Worm (Caenorhabditis elegans) whole organism, L1 larva: ENCODE data around the gene abi-1.

Experiments
- C16A3.4 ChIP-seq: fragments of 150-350 bp; optimal IDR thresholded peaks from 2 replicates; lab custom pipeline; 2014; ENCODE audit warnings: missing biosample characterization, missing genetic modification characterization
- F16B12.6 ChIP-seq: fragments of 150-350 bp; optimal IDR thresholded peaks from 2 replicates; lab custom pipeline; 2014; ENCODE audit warnings: missing biosample characterization, missing genetic modification characterization
- aha-1 ChIP-seq: fragments of 150-350 bp; optimal IDR thresholded peaks from 2 replicates; lab custom pipeline; 2014; ENCODE audit warnings: missing biosample characterization, missing genetic modification characterization
- alr-1 ChIP-seq: fragments of 200-800 bp; sonication (Bioruptor generic); optimal IDR thresholded peaks from 2 replicates; lab custom pipeline; 2018; ENCODE audit warnings: borderline replicate concordance, mild to moderate bottlenecking, missing genetic modification characterization, missing compliant biosample characterization
- ama-1 ChIP-seq: fragments of 150-350 bp; optimal IDR thresholded peaks from 2 replicates; lab custom pipeline; 2014
- ceh-63 ChIP-seq: fragments of 200-800 bp; sonication (Bioruptor generic); optimal IDR thresholded peaks from 2 replicates; lab custom pipeline; 2018; ENCODE audit warnings: mild to moderate bottlenecking, missing genetic modification characterization, missing compliant biosample characterization
- ces-1 ChIP-seq: fragments of 150-350 bp; optimal IDR thresholded peaks from 2 replicates; lab custom pipeline; 2014; ENCODE audit warnings: missing biosample characterization, missing genetic modification reagents, missing genetic modification characterization
- dsc-1 ChIP-seq: sonication (generic microtip); optimal IDR thresholded peaks from 2 replicates; lab custom pipeline; 2016; ENCODE audit warnings: mild to moderate bottlenecking, missing genetic modification characterization, missing compliant biosample characterization
- efl-1 ChIP-seq, 4 experiments: fragments of 150-350 bp; optimal IDR thresholded peaks in 3 of 4; peaks in 1 of 4; 1 replicate in 1 of 4; 2 replicates in 3 of 4; lab custom pipeline; 2014; ENCODE audit warnings: missing biosample characterization in 2 of 4, missing genetic modification characterization in 2 of 4, missing genetic modification reagents in 2 of 4
- efl-3 ChIP-seq: fragments of 200-800 bp; sonication (Bioruptor generic); optimal IDR thresholded peaks from 2 replicates; lab custom pipeline; 2018; ENCODE audit warnings: mild to moderate bottlenecking, missing genetic modification characterization, missing compliant biosample characterization
- egl-13 ChIP-seq: sonication (generic microtip); optimal IDR thresholded peaks from 2 replicates; lab custom pipeline; 2016; ENCODE audit warnings: missing genotype, missing genetic modification reagents, missing genetic modification characterization, missing compliant biosample characterization
- egl-27 ChIP-seq, 2 experiments: fragments of 150-350 bp in 1 of 2; sonication (generic microtip); optimal IDR thresholded peaks; 3 replicates each; lab custom pipeline; 2017 to 2018; ENCODE audit warnings: missing biosample characterization in 2 of 2, missing genetic modification characterization in 2 of 2, missing genetic modification reagents in 2 of 2
- elt-3 ChIP-seq, 6 experiments: fragments of 150-350 bp in 1 of 6; sonication (generic microtip); optimal IDR thresholded peaks; 2 replicates each; lab custom pipeline; 2017 to 2018; ENCODE audit warnings: missing biosample characterization in 6 of 6, missing genetic modification characterization in 6 of 6, inconsistent platforms in 1 of 6
- ets-5 ChIP-seq: fragments of 200-800 bp; sonication (Bioruptor generic); IDR thresholded peaks from 2 replicates; pipeline ENCODE4 v1.3.6; 2022; ENCODE audit warnings: missing genetic modification characterization, missing compliant biosample characterization
- fkh-4 ChIP-seq: sonication (generic microtip); optimal IDR thresholded peaks from 2 replicates; lab custom pipeline; 2016; ENCODE audit warnings: missing compliant biosample characterization, missing genetic modification characterization, borderline replicate concordance
- fkh-8 ChIP-seq: sonication (generic microtip); optimal IDR thresholded peaks from 2 replicates; lab custom pipeline; 2016; ENCODE audit warnings: mild to moderate bottlenecking, missing genetic modification characterization, missing compliant biosample characterization
- fos-1 ChIP-seq: fragments of 150-350 bp; optimal IDR thresholded peaks from 2 replicates; lab custom pipeline; 2014; ENCODE audit warnings: missing biosample characterization, missing genetic modification characterization
- hlh-4 ChIP-seq: sonication (generic microtip); optimal IDR thresholded peaks from 2 replicates; lab custom pipeline; 2016; ENCODE audit warnings: mild to moderate bottlenecking, missing genetic modification characterization, missing compliant biosample characterization
- hpl-2 ChIP-seq: fragments of 150-350 bp; optimal IDR thresholded peaks from 2 replicates; lab custom pipeline; 2014; ENCODE audit warnings: missing biosample characterization, missing genetic modification reagents, missing genetic modification characterization
- isw-1 ChIP-seq: fragments of 200-800 bp; sonication (Bioruptor generic); IDR thresholded peaks from 2 replicates; pipeline ENCODE4 v1.3.6; 2022; ENCODE audit warnings: missing genetic modification characterization, missing compliant biosample characterization
- jun-1 ChIP-seq: fragments of 150-350 bp; optimal IDR thresholded peaks from 2 replicates; lab custom pipeline; 2014; ENCODE audit warnings: missing biosample characterization, missing genetic modification reagents, missing genetic modification characterization
- lin-13 ChIP-seq: fragments of 150-350 bp; optimal IDR thresholded peaks from 2 replicates; lab custom pipeline; 2014; ENCODE audit warnings: missing biosample characterization, missing genetic modification reagents, missing genetic modification characterization
- lin-14 ChIP-seq: fragments of 200-800 bp; sonication (Bioruptor generic); optimal IDR thresholded peaks from 2 replicates; lab custom pipeline; 2018; ENCODE audit warnings: mild to moderate bottlenecking, missing genetic modification characterization, moderate library complexity, missing compliant biosample characterization
- lir-3 ChIP-seq: sonication (generic microtip); optimal IDR thresholded peaks from 2 replicates; lab custom pipeline; 2016; ENCODE audit warnings: mild to moderate bottlenecking, missing genetic modification characterization, moderate library complexity, missing compliant biosample characterization; ENCODE audit not compliant: poor library complexity
- mdl-1 ChIP-seq, 2 experiments: fragments of 150-350 bp; optimal IDR thresholded peaks; 2 replicates each; lab custom pipeline; 2014 to 2017; ENCODE audit warnings: missing biosample characterization in 2 of 2, missing genetic modification characterization in 2 of 2, inconsistent platforms in 1 of 2
- nhr-20 ChIP-seq: sonication (generic microtip); optimal IDR thresholded peaks from 2 replicates; lab custom pipeline; 2016; ENCODE audit warnings: mild to moderate bottlenecking, missing genetic modification characterization, missing compliant biosample characterization
- nhr-237 ChIP-seq: fragments of 150-350 bp; optimal IDR thresholded peaks from 2 replicates; lab custom pipeline; 2014; ENCODE audit warnings: missing biosample characterization, missing genetic modification characterization
- nhr-28 ChIP-seq: fragments of 150-350 bp; optimal IDR thresholded peaks from 2 replicates; lab custom pipeline; 2014; ENCODE audit warnings: missing biosample characterization, missing genetic modification characterization
- nhr-47 ChIP-seq: sonication (generic microtip); optimal IDR thresholded peaks from 2 replicates; lab custom pipeline; 2016; ENCODE audit warnings: mild to moderate bottlenecking, missing genetic modification characterization, moderate library complexity, missing compliant biosample characterization
- nhr-77 ChIP-seq: fragments of 150-350 bp; optimal IDR thresholded peaks from 2 replicates; lab custom pipeline; 2014; ENCODE audit warnings: missing biosample characterization, missing genetic modification characterization
- nhr-84 ChIP-seq: sonication (generic microtip); optimal IDR thresholded peaks from 2 replicates; lab custom pipeline; 2017; ENCODE audit warnings: missing biosample characterization, missing genetic modification characterization
- nhr-90 ChIP-seq: sonication (generic microtip); optimal IDR thresholded peaks from 2 replicates; lab custom pipeline; 2016; ENCODE audit warnings: mild to moderate bottlenecking, missing genetic modification characterization, missing compliant biosample characterization; ENCODE audit not compliant: poor library complexity
- pag-3 ChIP-seq: sonication (generic microtip); optimal IDR thresholded peaks from 2 replicates; lab custom pipeline; 2017; ENCODE audit warnings: missing genetic modification characterization, mild to moderate bottlenecking, missing compliant biosample characterization, antibody characterized with exemption, borderline replicate concordance; ENCODE audit not compliant: insufficient read depth
- pax-3 ChIP-seq: fragments of 200-800 bp; sonication (Bioruptor generic); optimal IDR thresholded peaks from 2 replicates; lab custom pipeline; 2018; ENCODE audit warnings: mild to moderate bottlenecking, missing genetic modification characterization, moderate library complexity, missing compliant biosample characterization
- skn-1 ChIP-seq: fragments of 150-350 bp; optimal IDR thresholded peaks from 2 replicates; lab custom pipeline; 2014; ENCODE audit warnings: missing biosample characterization, missing genetic modification characterization
- snpc-4 ChIP-seq: fragments of 150-350 bp; optimal IDR thresholded peaks from 2 replicates; lab custom pipeline; 2014; ENCODE audit warnings: missing biosample characterization, missing genetic modification characterization
- snu-23 ChIP-seq: sonication (generic microtip); optimal IDR thresholded peaks from 2 replicates; lab custom pipeline; 2016; ENCODE audit warnings: missing genetic modification characterization, missing compliant biosample characterization
- sup-37 ChIP-seq: fragments of 200-800 bp; sonication (Bioruptor generic); optimal IDR thresholded peaks from 2 replicates; lab custom pipeline; 2018; ENCODE audit warnings: mild to moderate bottlenecking, missing genetic modification characterization, missing compliant biosample characterization
- swsn-7 ChIP-seq: sonication (generic microtip); optimal IDR thresholded peaks from 2 replicates; lab custom pipeline; 2016; ENCODE audit warnings: missing genetic modification characterization, missing compliant biosample characterization
- tbx-2 ChIP-seq: sonication (generic microtip); optimal IDR thresholded peaks from 2 replicates; lab custom pipeline; 2016; ENCODE audit warnings: missing genetic modification characterization, missing compliant biosample characterization
- tlp-1 ChIP-seq: fragments of 150-350 bp; optimal IDR thresholded peaks from 2 replicates; lab custom pipeline; 2014; ENCODE audit warnings: missing biosample characterization, missing genetic modification characterization
- unc-130 ChIP-seq: fragments of 150-350 bp; optimal IDR thresholded peaks from 2 replicates; lab custom pipeline; 2017; ENCODE audit warnings: missing biosample characterization, missing genetic modification characterization, inconsistent platforms
- unc-62 ChIP-seq: fragments of 150-350 bp; optimal IDR thresholded peaks from 2 replicates; lab custom pipeline; 2014; ENCODE audit warnings: missing biosample characterization, missing genetic modification reagents, missing genetic modification characterization
- ztf-11 ChIP-seq, 2 experiments: sonication (generic microtip); optimal IDR thresholded peaks; 2 replicates each; lab custom pipeline; 2016 to 2017; ENCODE audit warnings: missing genetic modification characterization in 2 of 2, missing biosample characterization in 1 of 2, missing compliant biosample characterization in 1 of 2

Gene abi-1

DNA sequence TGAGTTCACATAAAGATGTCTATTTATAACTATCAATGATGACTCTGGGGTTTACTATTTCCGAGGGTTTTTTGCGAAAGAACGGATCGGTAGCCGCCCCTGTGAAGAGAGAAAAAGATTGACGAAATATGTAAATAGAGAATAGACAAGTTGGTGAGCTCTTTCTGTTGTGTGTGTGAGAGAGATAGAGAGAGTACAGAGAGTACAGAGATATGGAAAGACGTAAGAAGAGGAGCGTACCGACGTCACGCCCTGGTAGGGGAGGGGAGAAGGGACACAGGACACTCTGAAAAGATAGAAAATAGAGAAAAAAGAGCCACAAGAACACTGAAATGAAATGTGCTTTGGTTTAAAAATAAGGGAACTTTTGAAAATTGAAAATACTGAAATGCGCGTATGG is 4.3 kb downstream of the abi-1 start (continued):
- TF ChIP-seq lin-13 (GFP tag; lab: Kevin White, UChicago) (no peak), isw-1 (0 out of 2 replicates have a peak, but pooled peaks have one; percentile 7), sup-37 (GFP tag; lab: Kevin White, UChicago) (no peak), nhr-47 (tag; lab: Kevin White, UChicago) (peak; percentile 49), fkh-8 (tag; lab: Kevin White, UChicago) (peak; percentile 41), elt-3 (tag; optimal IDR thresholded peaks at IDR 0.05; lab: Kevin White, UChicago) (no peak), snpc-4 (tag; lab: Kevin White, UChicago) (peak; percentile 1), hlh-4 (tag; lab: Kevin White, UChicago) (no peak), mdl-1 (tag; optimal IDR thresholded peaks at IDR 0.05; lab: Kevin White, UChicago) (peak in 1 of 2 experiments; percentile 19), aha-1 (tag; lab: Kevin White, UChicago) (no peak), ces-1 (GFP tag; lab: Kevin White, UChicago) (no peak), F16B12.6 (no peak), egl-27 (tag; optimal IDR thresholded peaks at IDR 0.05; lab: Kevin White, UChicago) (no peak), snu-23 (GFP tag; lab: Kevin White, UChicago) (peak; percentile 55), ets-5 (GFP tag; lab: Robert Waterston, UW) (no peak), pax-3 (tag; lab: Kevin White, UChicago) (no peak), C16A3.4 (peak; percentile 12), tlp-1 (tag; lab: Kevin White, UChicago) (no peak), nhr-84 (tag; lab: Kevin White, UChicago) (no peak), nhr-20 (tag; lab: Kevin White, UChicago) (peak; percentile 34), egl-13 (tag; lab: Kevin White, UChicago) (no peak), hpl-2 (no peak), swsn-7 (tag; lab: Kevin White, UChicago) (peak; percentile 47), alr-1 (tag; lab: Kevin White, UChicago) (no peak), jun-1 (tag; lab: Kevin White, UChicago) (no peak), ama-1 (no peak), pag-3 (tag; lab: Kevin White, UChicago) (no peak), lin-14 (GFP tag; lab: Kevin White, UChicago) (peak; percentile 74), fos-1 (tag; lab: Kevin White, UChicago) (peak; percentile 33), unc-130 (tag; lab: Kevin White, UChicago) (no peak), nhr-77 (tag; lab: Kevin White, UChicago) (peak; percentile 47), efl-1 (optimal IDR thresholded peaks at IDR 0.05; lab: Kevin White, UChicago) (peak; percentile 29 to 30), efl-1 (GFP tag; optimal IDR thresholded peaks at IDR 0.05 in 1 of 2; lab: Kevin White, UChicago) (no peak), tbx-2 (tag; lab: Kevin White, UChicago) (peak; percentile 42), lir-3 (tag; lab: Kevin White, UChicago) (no peak), ceh-63 (no peak), ztf-11 (tag; optimal IDR thresholded peaks at IDR 0.05; lab: Kevin White, UChicago) (peak in 1 of 2 experiments; percentile 30), fkh-4 (tag; lab: Kevin White, UChicago) (no peak), nhr-28 (tag; lab: Kevin White, UChicago) (no peak), unc-62 (GFP tag; lab: Kevin White, UChicago) (no peak), efl-3 (GFP tag; lab: Kevin White, UChicago) (no peak), nhr-90 (tag; lab: Kevin White, UChicago) (no peak), dsc-1 (no peak), skn-1 (tag; lab: Kevin White, UChicago) (peak; percentile 35), nhr-237 (tag; lab: Kevin White, UChicago) (no peak)
- TF ChIP-seq, all 84 proteins: peak for 27
